Worm (Caenorhabditis elegans) whole organism, young adult: ENCODE results near the gene dop-4.
A peak's percentile ranks its signal among the peaks of the same experiment; 100 is the strongest.

Source experiments
- B0035.1 ChIP-seq: sonication (generic microtip); optimal IDR thresholded peaks from 2 replicates; lab custom pipeline; 2016; ENCODE audit warnings: missing genetic modification characterization, mild to moderate bottlenecking, missing compliant biosample characterization, missing genotype, missing genetic modification reagents
- F22D6.2 ChIP-seq: sonication (generic microtip); optimal IDR thresholded peaks from 2 replicates; lab custom pipeline; 2016; ENCODE audit warnings: mild to moderate bottlenecking, missing genetic modification characterization, missing compliant biosample characterization
- F57C9.4 ChIP-seq: sonication (generic microtip); optimal IDR thresholded peaks from 2 replicates; lab custom pipeline; 2017; ENCODE audit warnings: mild to moderate bottlenecking, missing genetic modification characterization, missing compliant biosample characterization
- T26A5.8 ChIP-seq: sonication (generic microtip); optimal IDR thresholded peaks from 2 replicates; lab custom pipeline; 2016; ENCODE audit warnings: missing genetic modification characterization, missing compliant biosample characterization
- Y53F4B.3 ChIP-seq: fragments of 200-800 bp; sonication (Bioruptor generic); IDR thresholded peaks from 2 replicates; pipeline ENCODE4 v1.3.6; 2022; ENCODE audit warnings: missing genetic modification reagents, missing genetic modification characterization, missing compliant biosample characterization
- Y79H2A.3 ChIP-seq: fragments of 200-800 bp; sonication (Bioruptor generic); conservative IDR thresholded peaks from 2 replicates; pipeline ENCODE4 v1.3.6; 2022; ENCODE audit warnings: missing genetic modification reagents, missing genetic modification characterization, missing compliant biosample characterization
- Y95B8A.8 ChIP-seq: fragments of 200-800 bp; sonication (Bioruptor generic); IDR thresholded peaks from 2 replicates; pipeline ENCODE4 v1.3.6; 2022; ENCODE audit warnings: missing genetic modification reagents, missing genetic modification characterization, missing compliant biosample characterization
- ZK185.1 ChIP-seq: sonication (generic microtip); optimal IDR thresholded peaks from 2 replicates; lab custom pipeline; 2016; ENCODE audit warnings: mild to moderate bottlenecking, missing genetic modification characterization, missing compliant biosample characterization; ENCODE audit not compliant: poor library complexity, severe bottlenecking
- akir-1 ChIP-seq: fragments of 200-800 bp; sonication (Bioruptor generic); optimal IDR thresholded peaks from 2 replicates; lab custom pipeline; 2018; ENCODE audit warnings: mild to moderate bottlenecking, missing genetic modification characterization, moderate library complexity, missing compliant biosample characterization
- ccch-3 ChIP-seq: fragments of 200-800 bp; sonication (Bioruptor generic); optimal IDR thresholded peaks from 2 replicates; lab custom pipeline; 2018; ENCODE audit warnings: mild to moderate bottlenecking, missing genetic modification characterization, missing compliant biosample characterization
- cebp-2 ChIP-seq: fragments of 200-800 bp; sonication (Bioruptor generic); IDR thresholded peaks from 2 replicates; pipeline ENCODE4 v1.3.6; 2022; ENCODE audit warnings: missing genetic modification characterization, missing compliant biosample characterization
- ceh-27 ChIP-seq: fragments of 200-800 bp; sonication (Bioruptor generic); optimal IDR thresholded peaks from 2 replicates; lab custom pipeline; 2018; ENCODE audit warnings: mild to moderate bottlenecking, missing genetic modification characterization, moderate library complexity, missing compliant biosample characterization
- ceh-40 ChIP-seq: fragments of 200-800 bp; sonication (Bioruptor generic); IDR thresholded peaks from 2 replicates; pipeline ENCODE4 v1.3.6; 2022; ENCODE audit warnings: missing genetic modification characterization, missing compliant biosample characterization
- ceh-91 ChIP-seq: fragments of 200-800 bp; sonication (Bioruptor generic); IDR thresholded peaks from 2 replicates; pipeline ENCODE4 v1.3.6; 2022; ENCODE audit warnings: missing genetic modification reagents, missing genetic modification characterization, missing compliant biosample characterization
- chd-7 ChIP-seq: sonication (generic microtip); optimal IDR thresholded peaks from 2 replicates; lab custom pipeline; 2016; ENCODE audit warnings: mild to moderate bottlenecking, missing genetic modification characterization, moderate library complexity, missing compliant biosample characterization
- dpff-1 ChIP-seq: sonication (generic microtip); optimal IDR thresholded peaks from 2 replicates; lab custom pipeline; 2017; ENCODE audit warnings: mild to moderate bottlenecking, missing genetic modification characterization, missing compliant biosample characterization
- egl-18 ChIP-seq: fragments of 200-800 bp; sonication (Bioruptor generic); IDR thresholded peaks from 2 replicates; pipeline ENCODE4 v1.3.6; 2022; ENCODE audit warnings: missing genetic modification reagents, missing genetic modification characterization, missing compliant biosample characterization
- egl-44 ChIP-seq: fragments of 200-800 bp; sonication (Bioruptor generic); IDR thresholded peaks from 2 replicates; pipeline ENCODE4 v1.3.6; 2022; ENCODE audit warnings: missing genetic modification reagents, missing genetic modification characterization, missing compliant biosample characterization
- hrde-1 ChIP-seq: sonication (generic microtip); optimal IDR thresholded peaks from 2 replicates; lab custom pipeline; 2016; ENCODE audit warnings: missing genetic modification characterization, mild to moderate bottlenecking, missing compliant biosample characterization, moderate library complexity, missing genotype, missing genetic modification reagents, borderline replicate concordance
- let-526 ChIP-seq: fragments of 200-800 bp; sonication (Bioruptor generic); IDR thresholded peaks from 2 replicates; pipeline ENCODE4 v1.3.6; 2022; ENCODE audit warnings: missing genetic modification reagents, missing genetic modification characterization, missing compliant biosample characterization
- let-607 ChIP-seq, 2 experiments: fragments of 200-800 bp in 1 of 2; sonication (Bioruptor generic) in 1 of 2; sonication (generic microtip) in 1 of 2; optimal IDR thresholded peaks; 2 replicates each; lab custom pipeline; 2016 to 2018; ENCODE audit warnings: mild to moderate bottlenecking in 2 of 2, missing compliant biosample characterization in 2 of 2, missing genetic modification characterization in 2 of 2, moderate library complexity in 2 of 2, missing genotype in 1 of 2
- lin-35 ChIP-seq, 3 experiments: fragments of 150-350 bp in 2 of 3; sonication (generic microtip) in 1 of 3; optimal IDR thresholded peaks; 2 replicates each; lab custom pipeline; 2014 to 2018; ENCODE audit warnings: missing biosample characterization in 3 of 3, missing genetic modification characterization in 3 of 3, missing genetic modification reagents in 3 of 3
- lin-40 ChIP-seq: sonication (generic microtip); optimal IDR thresholded peaks from 2 replicates; lab custom pipeline; 2016; ENCODE audit warnings: missing genetic modification characterization, mild to moderate bottlenecking, missing compliant biosample characterization, missing genotype, missing genetic modification reagents
- lir-1 ChIP-seq: fragments of 200-800 bp; sonication (Bioruptor generic); conservative IDR thresholded peaks from 2 replicates; pipeline ENCODE4 v1.3.6; 2022; ENCODE audit warnings: missing genetic modification reagents, missing genetic modification characterization, missing compliant biosample characterization
- lsl-1 ChIP-seq: fragments of 200-800 bp; sonication (Bioruptor generic); optimal IDR thresholded peaks from 2 replicates; lab custom pipeline; 2018; ENCODE audit warnings: mild to moderate bottlenecking, missing genetic modification characterization, moderate library complexity, missing compliant biosample characterization
- madf-3 ChIP-seq: fragments of 200-800 bp; sonication (Bioruptor generic); IDR thresholded peaks from 2 replicates; pipeline ENCODE4 v1.3.6; 2022; ENCODE audit warnings: missing genetic modification reagents, missing genetic modification characterization, missing compliant biosample characterization
- madf-8 ChIP-seq: fragments of 200-800 bp; sonication (Bioruptor generic); conservative IDR thresholded peaks from 2 replicates; pipeline ENCODE4 v1.3.6; 2022; ENCODE audit warnings: missing genetic modification reagents, missing genetic modification characterization, missing compliant biosample characterization
- mcd-1 ChIP-seq: fragments of 200-800 bp; sonication (Bioruptor generic); IDR thresholded peaks from 2 replicates; pipeline ENCODE4 v1.3.6; 2022; ENCODE audit warnings: missing genetic modification reagents, missing genetic modification characterization, missing compliant biosample characterization
- mel-28 ChIP-seq: sonication (generic microtip); optimal IDR thresholded peaks from 2 replicates; lab custom pipeline; 2016; ENCODE audit warnings: borderline replicate concordance, mild to moderate bottlenecking, missing genetic modification characterization, missing compliant biosample characterization
- mxl-1 ChIP-seq: sonication (generic microtip); optimal IDR thresholded peaks from 2 replicates; lab custom pipeline; 2016; ENCODE audit warnings: missing genetic modification characterization, missing compliant biosample characterization
- nfya-1 ChIP-seq: sonication (generic microtip); optimal IDR thresholded peaks from 2 replicates; lab custom pipeline; 2017; ENCODE audit warnings: antibody characterized with exemption, missing compliant biosample characterization, missing genetic modification characterization, borderline replicate concordance; ENCODE audit not compliant: insufficient read depth
- nfya-2 ChIP-seq: fragments of 200-800 bp; sonication (Bioruptor generic); IDR thresholded peaks from 2 replicates; pipeline ENCODE4 v1.3.6; 2022; ENCODE audit warnings: missing genetic modification reagents, missing genetic modification characterization, missing compliant biosample characterization
- nfyb-1 ChIP-seq: fragments of 200-800 bp; sonication (Bioruptor generic); IDR thresholded peaks from 2 replicates; pipeline ENCODE4 v1.3.6; 2022; ENCODE audit warnings: missing genetic modification reagents, missing genetic modification characterization, missing compliant biosample characterization
- nhr-120 ChIP-seq: fragments of 200-800 bp; sonication (Bioruptor generic); IDR thresholded peaks from 2 replicates; pipeline ENCODE4 v1.3.6; 2022; ENCODE audit warnings: missing genetic modification characterization, missing compliant biosample characterization
- nhr-27 ChIP-seq: fragments of 200-800 bp; sonication (Bioruptor generic); optimal IDR thresholded peaks from 2 replicates; lab custom pipeline; 2018; ENCODE audit warnings: mild to moderate bottlenecking, missing genetic modification characterization, moderate library complexity, missing compliant biosample characterization
- nhr-90 ChIP-seq: sonication (generic microtip); optimal IDR thresholded peaks from 2 replicates; lab custom pipeline; 2016; ENCODE audit warnings: missing genotype, mild to moderate bottlenecking, missing genetic modification characterization, missing compliant biosample characterization
- pbrm-1 ChIP-seq: fragments of 200-800 bp; sonication (Bioruptor generic); IDR thresholded peaks from 2 replicates; pipeline ENCODE4 v1.3.6; 2022; ENCODE audit warnings: missing genetic modification reagents, missing genetic modification characterization, missing compliant biosample characterization
- repo-1 ChIP-seq: sonication (generic microtip); optimal IDR thresholded peaks from 2 replicates; lab custom pipeline; 2017; ENCODE audit warnings: mild to moderate bottlenecking, missing genetic modification characterization, missing compliant biosample characterization
- sdz-38 ChIP-seq: sonication (generic microtip); optimal IDR thresholded peaks from 2 replicates; lab custom pipeline; 2016; ENCODE audit warnings: missing genotype, missing genetic modification characterization, missing compliant biosample characterization
- snpc-1.3 ChIP-seq: sonication (generic microtip); optimal IDR thresholded peaks from 2 replicates; lab custom pipeline; 2017; ENCODE audit warnings: missing genetic modification characterization, mild to moderate bottlenecking, missing compliant biosample characterization, antibody characterized with exemption, moderate library complexity, missing genotype, missing genetic modification reagents; ENCODE audit not compliant: insufficient read depth
- snpc-3.4 ChIP-seq: sonication (generic microtip); optimal IDR thresholded peaks from 2 replicates; lab custom pipeline; 2017; ENCODE audit warnings: missing genetic modification characterization, mild to moderate bottlenecking, missing compliant biosample characterization, antibody characterized with exemption, moderate library complexity, missing genotype, missing genetic modification reagents
- somi-1 ChIP-seq: fragments of 200-800 bp; sonication (Bioruptor generic); optimal IDR thresholded peaks from 2 replicates; lab custom pipeline; 2018; ENCODE audit warnings: mild to moderate bottlenecking, missing genetic modification characterization, missing compliant biosample characterization
- sptf-2 ChIP-seq: fragments of 200-800 bp; sonication (Bioruptor generic); optimal IDR thresholded peaks from 2 replicates; lab custom pipeline; 2018; ENCODE audit warnings: mild to moderate bottlenecking, missing genetic modification characterization, missing compliant biosample characterization
- tbp1 ChIP-seq: fragments of 200-800 bp; sonication (Bioruptor generic); optimal IDR thresholded peaks from 2 replicates; lab custom pipeline; 2018; ENCODE audit warnings: mild to moderate bottlenecking, missing genetic modification characterization, missing compliant biosample characterization
- unc-62 ChIP-seq: fragments of 150-350 bp; optimal IDR thresholded peaks from 2 replicates; lab custom pipeline; 2014; ENCODE audit warnings: missing biosample characterization, missing genetic modification reagents, missing genetic modification characterization
- ztf-22 ChIP-seq: fragments of 200-800 bp; sonication (Bioruptor generic); optimal IDR thresholded peaks from 2 replicates; lab custom pipeline; 2018; ENCODE audit warnings: mild to moderate bottlenecking, missing genetic modification characterization, moderate library complexity, missing compliant biosample characterization
- ztf-25 ChIP-seq: fragments of 200-800 bp; sonication (Bioruptor generic); IDR thresholded peaks from 2 replicates; pipeline ENCODE4 v1.3.6; 2022; ENCODE audit warnings: missing genetic modification reagents, missing genetic modification characterization, missing compliant biosample characterization
- ztf-6 ChIP-seq: fragments of 200-800 bp; sonication (Bioruptor generic); IDR thresholded peaks from 2 replicates; pipeline ENCODE4 v1.3.6; 2022; ENCODE audit warnings: missing genetic modification reagents, missing genetic modification characterization, missing compliant biosample characterization

dop-4 gene

ce11 chrX:1344818-1345217 is 49.8 kb downstream of the dop-4 start (continued):
- TF ChIP-seq ceh-40 (GFP tag; lab: Robert Waterston, UW), result no peak
- TF ChIP-seq hrde-1 (tag; lab: Kevin White, UChicago), result peak; percentile 53
- TF ChIP-seq repo-1 (tag; lab: Kevin White, UChicago), result peak; percentile 96
- TF ChIP-seq ztf-22 (GFP tag; lab: Kevin White, UChicago), result peak; percentile 77
- peak; percentile 84 for TF ChIP-seq egl-44 (GFP tag; lab: Robert Waterston, UW)
- TF ChIP-seq snpc-3.4, result peak; percentile 44
- TF ChIP-seq nhr-120 (GFP tag; lab: Robert Waterston, UW), result 0 out of 2 replicates have a peak, but pooled peaks have one; percentile 54
- peak; percentile 38 for TF ChIP-seq nhr-27 (tag; lab: Kevin White, UChicago)
- TF ChIP-seq madf-8 (GFP tag; lab: Robert Waterston, UW), result no peak
- peak; percentile 19 for TF ChIP-seq unc-62
- no peak for TF ChIP-seq Y79H2A.3 (GFP tag; lab: Robert Waterston, UW)
- peak; percentile 68 for TF ChIP-seq mel-28 (tag; lab: Kevin White, UChicago)
- no peak for TF ChIP-seq lsl-1 (GFP tag; lab: Kevin White, UChicago)
- TF ChIP-seq Y53F4B.3 (GFP tag; lab: Robert Waterston, UW), result no peak
- TF ChIP-seq ZK185.1 (tag; lab: Kevin White, UChicago), result peak; percentile 98
- TF ChIP-seq B0035.1, result peak; percentile 90
- TF ChIP-seq cebp-2 (GFP tag; lab: Robert Waterston, UW), result peak; percentile 98
- no peak for TF ChIP-seq let-526 (GFP tag; lab: Robert Waterston, UW)
- TF ChIP-seq lir-1 (GFP tag; lab: Robert Waterston, UW), result peak; percentile 87
- peak; percentile 62 for TF ChIP-seq dpff-1 (tag; lab: Kevin White, UChicago)
- peak; percentile 96 for TF ChIP-seq nfyb-1
- TF ChIP-seq pbrm-1 (GFP tag; lab: Robert Waterston, UW), result peak; percentile 86
- peak in 2 of 3 experiments; percentile 74 to 97 for TF ChIP-seq lin-35 (GFP tag; optimal IDR thresholded peaks at IDR 0.05; lab: Kevin White, UChicago)
- no peak for TF ChIP-seq nfya-2 (GFP tag; lab: Robert Waterston, UW)
- TF ChIP-seq egl-18 (GFP tag; lab: Robert Waterston, UW), result peak; percentile 87
- TF ChIP-seq let-607 (tag; optimal IDR thresholded peaks at IDR 0.05; lab: Kevin White, UChicago), result peak; percentile 43 to 90
- TF ChIP-seq F22D6.2 (tag; lab: Kevin White, UChicago), result peak; percentile 91
- peak; percentile 74 for TF ChIP-seq nhr-90 (tag; lab: Kevin White, UChicago)
- TF ChIP-seq snpc-1.3 (tag; lab: Kevin White, UChicago), result peak; percentile 14
- no peak for TF ChIP-seq nfya-1
- TF ChIP-seq somi-1 (GFP tag; lab: Kevin White, UChicago), result peak; percentile 88
- no peak for TF ChIP-seq madf-3 (GFP tag; lab: Robert Waterston, UW)
- peak; percentile 36 for TF ChIP-seq sdz-38 (tag; lab: Kevin White, UChicago)
- TF ChIP-seq mcd-1 (GFP tag; lab: Robert Waterston, UW), result peak; percentile 83
- TF ChIP-seq ceh-27 (GFP tag; lab: Kevin White, UChicago), result peak; percentile 98
- peak; percentile 58 for TF ChIP-seq ccch-3 (GFP tag; lab: Kevin White, UChicago)
- TF ChIP-seq ztf-25 (GFP tag; lab: Robert Waterston, UW), result no peak
- TF ChIP-seq F57C9.4 (tag; lab: Kevin White, UChicago), result no peak
- TF ChIP-seq akir-1 (GFP tag; lab: Kevin White, UChicago), result peak; percentile 86
- no peak for TF ChIP-seq Y95B8A.8
- no peak for TF ChIP-seq ceh-91
- peak; percentile 77 for TF ChIP-seq tbp1
- TF ChIP-seq ztf-6 (GFP tag; lab: Robert Waterston, UW), result no peak
- TF ChIP-seq mxl-1 (tag; lab: Kevin White, UChicago), result no peak
- TF ChIP-seq T26A5.8 (tag; lab: Kevin White, UChicago), result no peak
- no peak for TF ChIP-seq sptf-2 (GFP tag; lab: Kevin White, UChicago)
- peak; percentile 99 for TF ChIP-seq lin-40 (tag; lab: Kevin White, UChicago)
- no peak for TF ChIP-seq chd-7 (tag; lab: Kevin White, UChicago)
